Worm (Caenorhabditis elegans): ENCODE data around the gene sre-5.

Gene sre-5

ce11 chrIV:3564901-3565300 is at the start of gene sre-5:
Gene sre-5, plus strand, starts transcription at chrIV:3565201.
- no peak for TF ChIP-seq unc-62 (GFP tag; optimal IDR thresholded peaks at IDR 0.05)

ce11 chrIV:3515412-3516046 is 49.5 kb upstream of the sre-5 start:
- TF ChIP-seq unc-62 (GFP tag; optimal IDR thresholded peaks at IDR 0.05), result no peak

ce11 chrIV:3516586-3516985 is 48.4 kb upstream of the sre-5 start, which contains the start of gene unc-33:
Gene unc-33, plus strand, starts transcription at chrIV:3516886.
- no peak for TF ChIP-seq unc-62 (GFP tag; optimal IDR thresholded peaks at IDR 0.05)

ce11 chrIV:3517582-3517981 is 47.4 kb upstream of the sre-5 start:
- TF ChIP-seq unc-62 (GFP tag; optimal IDR thresholded peaks at IDR 0.05), result no peak

- TF ChIP-seq unc-62 (GFP tag; optimal IDR thresholded peaks at IDR 0.05), result no peak
Measured at ce11 chrIV:3519352-3519751, 45.6 kb upstream of the sre-5 start.

DNA sequence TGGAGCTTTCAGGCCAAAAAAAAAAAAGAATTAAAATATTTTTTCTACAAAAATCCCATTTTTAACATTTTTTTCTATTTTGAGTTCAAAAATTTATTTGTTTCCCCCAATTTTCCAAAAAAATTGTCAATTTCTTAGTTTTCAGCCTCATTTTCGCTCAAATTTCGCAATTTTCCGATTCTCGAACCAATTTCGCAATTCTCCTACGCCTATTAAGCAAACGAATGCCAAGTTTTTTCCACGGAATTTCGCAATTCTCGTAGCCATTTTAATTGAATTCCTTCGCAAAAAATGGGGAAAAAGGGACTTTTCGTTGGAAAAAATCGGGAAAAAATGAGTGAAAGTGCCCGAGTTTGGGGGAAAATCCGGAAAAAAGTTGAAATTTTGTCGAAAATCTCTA is 44.6 kb upstream of the sre-5 start:
- TF ChIP-seq unc-62 (GFP tag; optimal IDR thresholded peaks at IDR 0.05), result no peak

DNA sequence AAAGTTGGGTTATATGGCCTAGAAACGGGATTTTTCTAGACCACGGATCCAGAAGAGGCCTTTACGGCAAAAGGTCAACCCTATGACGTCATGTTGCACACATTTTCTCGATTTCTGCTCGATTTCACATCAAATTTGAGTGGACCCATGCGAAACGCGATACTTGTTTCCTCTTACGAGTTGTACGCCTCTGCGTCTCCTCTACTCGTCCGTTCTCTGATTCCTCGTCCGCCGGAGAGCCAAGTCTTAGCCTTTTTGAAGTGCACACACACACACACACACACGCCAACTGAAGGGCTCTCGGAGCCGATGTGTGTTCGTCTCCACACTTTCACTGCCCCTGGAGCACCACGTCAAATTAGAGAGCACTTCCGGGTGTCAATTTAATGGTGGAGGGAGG is 44.0 kb upstream of the sre-5 start:
- no peak for TF ChIP-seq unc-62 (GFP tag; optimal IDR thresholded peaks at IDR 0.05)

DNA sequence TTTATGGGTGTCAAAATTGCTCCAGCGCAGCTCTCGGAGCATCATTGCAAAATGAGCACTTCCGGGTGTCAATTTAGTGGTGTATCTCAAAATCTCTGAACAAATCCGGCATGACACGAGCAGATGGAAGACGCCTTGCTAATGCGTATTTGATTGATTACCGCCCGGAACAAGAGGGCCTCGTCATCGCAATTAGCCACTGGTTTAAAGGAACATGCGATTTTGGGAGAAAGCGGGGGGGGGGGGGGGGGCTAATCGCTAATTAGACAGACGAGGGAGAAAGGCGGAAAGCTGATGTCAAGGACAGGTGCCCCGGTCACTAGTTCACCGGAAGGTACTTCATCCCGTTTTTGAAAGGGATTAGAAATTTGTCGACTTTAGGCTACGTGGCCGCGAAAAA is 43.3 kb upstream of the sre-5 start:
- no peak for TF ChIP-seq unc-62 (GFP tag; optimal IDR thresholded peaks at IDR 0.05)

ce11 chrIV:3523419-3523818 is 41.6 kb upstream of the sre-5 start:
- no peak for TF ChIP-seq unc-62 (GFP tag; optimal IDR thresholded peaks at IDR 0.05)

DNA sequence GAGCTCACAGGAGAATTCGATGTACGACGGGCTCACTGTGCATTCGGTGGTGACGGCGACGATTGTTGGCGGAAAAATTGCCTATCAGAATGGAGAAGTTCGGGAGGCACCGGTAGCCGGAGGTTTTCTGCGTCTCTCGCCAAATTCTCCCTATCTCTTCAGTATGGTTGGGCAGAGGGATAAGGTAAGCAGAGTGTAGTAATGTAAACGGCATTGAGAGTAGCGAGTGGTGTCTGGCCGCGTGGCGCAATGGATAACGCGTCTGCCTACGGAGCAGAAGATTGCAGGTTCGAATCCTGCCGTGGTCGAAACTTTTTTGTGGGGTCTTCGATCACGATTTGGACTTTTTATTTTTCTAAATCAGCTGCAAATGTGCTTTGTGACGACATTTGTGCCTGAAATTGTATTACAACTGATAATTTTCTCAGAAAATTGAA is 40.4 kb upstream of the sre-5 start:
- TF ChIP-seq unc-62 (GFP tag; optimal IDR thresholded peaks at IDR 0.05), result no peak

ce11 chrIV:3526144-3526797 is 38.7 kb upstream of the sre-5 start:
- no peak for TF ChIP-seq unc-62 (GFP tag; optimal IDR thresholded peaks at IDR 0.05)

ce11 chrIV:3526831-3527404 is 38.1 kb upstream of the sre-5 start, which contains the start of gene M57.2:
Gene M57.2, plus strand, starts transcription at chrIV:3527354.
- no peak for TF ChIP-seq unc-62 (GFP tag; optimal IDR thresholded peaks at IDR 0.05)

DNA sequence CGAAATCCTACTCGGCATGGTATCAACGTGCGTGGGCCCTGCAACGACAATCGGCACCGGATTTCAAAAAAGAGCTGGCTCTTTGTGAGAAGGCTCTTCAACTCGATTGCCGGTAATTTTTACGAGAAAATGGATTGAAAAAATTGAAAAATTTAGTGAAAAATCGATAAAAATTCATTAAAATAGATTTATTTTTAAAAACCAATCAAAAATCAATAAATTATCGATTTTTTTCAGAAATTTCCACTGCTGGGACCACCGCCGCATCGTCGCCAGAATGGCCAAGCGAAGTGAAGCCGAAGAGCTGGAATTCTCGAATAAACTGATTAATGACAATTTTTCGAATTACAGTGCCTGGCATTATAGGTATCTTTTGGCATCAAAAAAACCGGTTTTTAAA is 37.1 kb upstream of the sre-5 start:
- TF ChIP-seq unc-62 (GFP tag; optimal IDR thresholded peaks at IDR 0.05), result no peak

ce11 chrIV:3531535-3531934 is 33.5 kb upstream of the sre-5 start:
- TF ChIP-seq unc-62 (GFP tag; optimal IDR thresholded peaks at IDR 0.05), result no peak

DNA sequence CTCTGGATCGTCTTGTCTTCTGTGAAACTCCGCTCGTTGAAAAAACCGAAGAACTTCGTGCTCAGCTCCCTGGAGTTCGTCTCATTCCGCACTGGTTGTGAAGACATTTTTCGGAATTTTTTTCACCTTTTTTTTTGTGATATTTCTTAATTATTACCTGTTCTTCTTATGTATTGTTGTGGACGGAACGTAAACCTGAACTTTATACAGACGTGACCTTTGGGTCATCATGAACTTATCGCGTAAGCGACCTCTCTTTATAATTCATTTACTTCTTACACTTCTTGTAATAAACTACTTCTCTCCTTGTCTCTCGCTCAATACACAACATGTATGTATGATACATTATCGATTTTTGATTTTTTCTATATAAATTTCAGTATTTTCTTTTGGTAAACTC is 32.8 kb upstream of the sre-5 start, which contains the start of gene M57.1:
M57.1 (plus strand) TSS at position 301 of the 400 bp plus-strand sequence.
- no peak for TF ChIP-seq unc-62 (GFP tag; optimal IDR thresholded peaks at IDR 0.05)

DNA sequence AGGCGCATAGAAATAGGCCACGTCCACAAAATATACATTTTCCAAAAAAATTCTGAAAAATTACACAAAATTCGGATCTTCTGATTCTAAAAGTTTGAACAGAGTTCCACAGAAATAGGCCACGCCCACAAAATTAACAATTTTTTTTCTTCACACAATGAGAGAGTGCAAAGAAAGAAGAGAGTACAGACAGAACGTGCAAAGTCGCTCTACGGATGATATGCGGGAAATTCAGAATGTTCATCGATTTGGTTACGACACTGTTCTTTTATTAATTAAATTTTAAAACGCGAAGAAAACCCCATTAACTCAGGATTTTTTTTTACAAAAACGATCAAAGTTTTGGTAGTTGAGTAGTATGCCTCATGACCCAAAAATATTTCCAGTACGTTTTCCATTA is 32.0 kb upstream of the sre-5 start:
- TF ChIP-seq unc-62 (GFP tag; optimal IDR thresholded peaks at IDR 0.05), result no peak

DNA sequence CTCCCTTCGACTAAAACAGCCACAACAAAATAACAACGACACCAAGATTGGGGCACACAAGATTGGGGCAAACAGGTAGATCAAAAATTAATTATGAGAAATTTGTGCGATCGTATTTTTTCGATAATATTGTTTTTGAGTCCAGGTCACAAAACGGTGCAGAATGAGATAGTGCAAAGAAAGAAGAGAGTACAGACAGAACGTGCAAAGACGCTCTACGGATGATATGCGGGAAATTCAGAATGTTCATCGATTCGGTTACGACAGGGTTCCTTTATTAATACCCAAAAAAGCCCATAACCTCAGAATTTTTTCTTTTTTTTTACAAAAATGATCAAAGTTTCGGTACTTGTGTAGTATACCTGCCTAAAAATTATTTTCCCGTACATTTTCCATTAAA is 25.7 kb upstream of the sre-5 start:
- TF ChIP-seq unc-62 (GFP tag; optimal IDR thresholded peaks at IDR 0.05), result no peak

Measured in whole organism, dauer.